Worm (Caenorhabditis elegans) whole organism, L4 larva: ENCODE measurements around the gene abcf-3.

Source experiments
- F10B5.3 ChIP-seq: sonication (generic microtip); optimal IDR thresholded peaks from 2 replicates; lab custom pipeline; 2016; ENCODE audit warnings: mild to moderate bottlenecking, missing genetic modification characterization, missing compliant biosample characterization
- R02D3.7 ChIP-seq: fragments of 150-350 bp; sonication (generic microtip); optimal IDR thresholded peaks from 3 replicates; lab custom pipeline; 2014; ENCODE audit warnings: missing biosample characterization, missing genetic modification characterization
- T26A8.4 ChIP-seq: fragments of 200-800 bp; sonication (Bioruptor generic); IDR thresholded peaks from 2 replicates; pipeline ENCODE4 v1.3.6; 2022; ENCODE audit warnings: missing genetic modification characterization, missing compliant biosample characterization
- Y75B8A.6 ChIP-seq: fragments of 200-800 bp; sonication (Bioruptor generic); IDR thresholded peaks from 2 replicates; pipeline ENCODE4 v1.3.6; 2022; ENCODE audit warnings: missing genetic modification reagents, missing genetic modification characterization, missing compliant biosample characterization
- aha-1 ChIP-seq: fragments of 150-350 bp; peaks from one replicate; lab custom pipeline; 2014; ENCODE audit warnings: missing biosample characterization, missing genetic modification characterization
- ama-1 ChIP-seq: fragments of 150-350 bp; optimal IDR thresholded peaks from 2 replicates; lab custom pipeline; 2014; ENCODE audit warnings: inconsistent platforms, mixed read lengths
- attf-4 ChIP-seq: sonication (generic microtip); optimal IDR thresholded peaks from 3 replicates; lab custom pipeline; 2017; ENCODE audit warnings: missing biosample characterization, missing genetic modification characterization
- ceh-20 ChIP-seq: fragments of 200-800 bp; sonication (Bioruptor generic); IDR thresholded peaks from 2 replicates; pipeline ENCODE4 v1.3.6; 2022; ENCODE audit warnings: missing genetic modification reagents, missing genetic modification characterization, missing compliant biosample characterization
- ceh-44 ChIP-seq: fragments of 200-800 bp; sonication (Bioruptor generic); IDR thresholded peaks from 2 replicates; pipeline ENCODE4 v1.3.6; 2022; ENCODE audit warnings: missing genetic modification reagents, missing genetic modification characterization, missing compliant biosample characterization
- ceh-82 ChIP-seq: sonication (generic microtip); optimal IDR thresholded peaks from 2 replicates; lab custom pipeline; 2017; ENCODE audit warnings: missing biosample characterization, missing genetic modification characterization
- ces-1 ChIP-seq: fragments of 150-350 bp; sonication (generic microtip); optimal IDR thresholded peaks from 4 replicates; lab custom pipeline; 2014; ENCODE audit warnings: missing biosample characterization, missing genetic modification reagents, missing genetic modification characterization
- cey-2 ChIP-seq: sonication (generic microtip); optimal IDR thresholded peaks from 3 replicates; lab custom pipeline; 2017; ENCODE audit warnings: missing genetic modification characterization, mild to moderate bottlenecking, missing compliant biosample characterization, antibody characterized with exemption, borderline replicate concordance; ENCODE audit not compliant: insufficient read depth
- daf-16 ChIP-seq, 3 experiments: sonication (generic microtip); optimal IDR thresholded peaks; 2 replicates each; lab custom pipeline; 2016 to 2017; ENCODE audit warnings: missing genetic modification characterization in 3 of 3, missing genetic modification reagents in 3 of 3, mild to moderate bottlenecking in 2 of 3, missing compliant biosample characterization in 2 of 3, missing biosample characterization in 1 of 3, moderate library complexity in 1 of 3
- dmd-6 ChIP-seq: fragments of 200-800 bp; sonication (Bioruptor generic); IDR thresholded peaks from 2 replicates; pipeline ENCODE4 v1.3.6; 2022; ENCODE audit warnings: missing genetic modification reagents, missing genetic modification characterization, missing compliant biosample characterization
- dmd-8 ChIP-seq: fragments of 200-800 bp; sonication (Bioruptor generic); IDR thresholded peaks from 2 replicates; pipeline ENCODE4 v1.3.6; 2022; ENCODE audit warnings: missing genetic modification characterization, missing compliant biosample characterization
- fos-1 ChIP-seq: fragments of 150-350 bp; optimal IDR thresholded peaks from 2 replicates; lab custom pipeline; 2014; ENCODE audit warnings: missing biosample characterization, missing genetic modification characterization
- hif-1 ChIP-seq, 2 experiments: sonication (generic microtip); optimal IDR thresholded peaks; 2 replicates each; lab custom pipeline; 2016 to 2017; ENCODE audit warnings: missing compliant biosample characterization in 2 of 2, missing genetic modification characterization in 2 of 2, missing genetic modification reagents in 2 of 2, missing genotype in 2 of 2, mild to moderate bottlenecking in 1 of 2
- hlh-11 ChIP-seq: fragments of 200-800 bp; sonication (Bioruptor generic); optimal IDR thresholded peaks from 2 replicates; lab custom pipeline; 2018; ENCODE audit warnings: mild to moderate bottlenecking, missing genetic modification characterization, missing compliant biosample characterization
- hlh-30 ChIP-seq: sonication (generic microtip); optimal IDR thresholded peaks from 2 replicates; lab custom pipeline; 2017; ENCODE audit warnings: antibody characterized with exemption, mild to moderate bottlenecking, missing genetic modification characterization, missing compliant biosample characterization; ENCODE audit not compliant: insufficient read depth
- lim-7 ChIP-seq: fragments of 200-800 bp; sonication (Bioruptor generic); IDR thresholded peaks from 2 replicates; pipeline ENCODE4 v1.3.6; 2022; ENCODE audit warnings: missing genetic modification characterization, missing compliant biosample characterization
- lin-1 ChIP-seq: fragments of 200-800 bp; sonication (Bioruptor generic); IDR thresholded peaks from 2 replicates; pipeline ENCODE4 v1.3.6; 2022; ENCODE audit warnings: missing genetic modification reagents, missing genetic modification characterization, missing compliant biosample characterization
- lin-15B ChIP-seq: fragments of 150-350 bp; sonication (generic microtip); optimal IDR thresholded peaks from 3 replicates; lab custom pipeline; 2014; ENCODE audit warnings: missing biosample characterization, missing genetic modification characterization
- lsy-2 ChIP-seq, 2 experiments: fragments of 150-350 bp in 1 of 2; sonication (generic microtip) in 1 of 2; optimal IDR thresholded peaks; 2 replicates each; lab custom pipeline; 2014 to 2017; ENCODE audit warnings: missing biosample characterization in 2 of 2, missing genetic modification characterization in 2 of 2
- mdl-1 ChIP-seq, 2 experiments: fragments of 150-350 bp in 1 of 2; sonication (generic microtip) in 1 of 2; optimal IDR thresholded peaks; 2 replicates each; lab custom pipeline; 2014 to 2017; ENCODE audit warnings: missing biosample characterization in 2 of 2, missing genetic modification characterization in 2 of 2
- mdt-29 ChIP-seq: fragments of 200-800 bp; sonication (Bioruptor generic); IDR thresholded peaks from 2 replicates; pipeline ENCODE4 v1.3.6; 2022; ENCODE audit warnings: missing genetic modification reagents, missing genetic modification characterization, missing compliant biosample characterization
- mes-2 ChIP-seq: sonication (generic microtip); optimal IDR thresholded peaks from 2 replicates; lab custom pipeline; 2016; ENCODE audit warnings: missing genotype, mild to moderate bottlenecking, missing genetic modification characterization, missing compliant biosample characterization; ENCODE audit not compliant: poor library complexity, severe bottlenecking
- mxl-3 ChIP-seq: fragments of 200-800 bp; sonication (Bioruptor generic); optimal IDR thresholded peaks from 2 replicates; lab custom pipeline; 2018; ENCODE audit warnings: mild to moderate bottlenecking, missing genetic modification characterization, missing compliant biosample characterization
- nhr-102 ChIP-seq: sonication (generic microtip); optimal IDR thresholded peaks from 2 replicates; lab custom pipeline; 2016; ENCODE audit warnings: mild to moderate bottlenecking, missing genetic modification characterization, moderate library complexity, missing compliant biosample characterization
- nhr-28 ChIP-seq: fragments of 150-350 bp; optimal IDR thresholded peaks from 2 replicates; lab custom pipeline; 2014; ENCODE audit warnings: missing biosample characterization, missing genetic modification characterization
- nhr-48 ChIP-seq: sonication (generic microtip); optimal IDR thresholded peaks from 2 replicates; lab custom pipeline; 2016; ENCODE audit warnings: mild to moderate bottlenecking, missing genetic modification characterization, missing compliant biosample characterization
- nhr-77 ChIP-seq: fragments of 150-350 bp; optimal IDR thresholded peaks from 2 replicates; lab custom pipeline; 2014; ENCODE audit warnings: missing biosample characterization, missing genetic modification characterization
- php-3 ChIP-seq: fragments of 200-800 bp; sonication (Bioruptor generic); IDR thresholded peaks from 2 replicates; pipeline ENCODE4 v1.3.6; 2022; ENCODE audit warnings: missing genetic modification reagents, missing genetic modification characterization, missing compliant biosample characterization
- pqm-1 ChIP-seq: sonication (generic microtip); optimal IDR thresholded peaks from 2 replicates; lab custom pipeline; 2017; ENCODE audit warnings: missing biosample characterization, missing genetic modification characterization
- rbr-2 ChIP-seq: sonication (generic microtip); optimal IDR thresholded peaks from 2 replicates; lab custom pipeline; 2016; ENCODE audit warnings: missing genotype, missing genetic modification characterization, missing compliant biosample characterization
- saeg-2 ChIP-seq: fragments of 200-800 bp; sonication (Bioruptor generic); IDR thresholded peaks from 2 replicates; pipeline ENCODE4 v1.3.6; 2022; ENCODE audit warnings: missing genetic modification reagents, missing genetic modification characterization, missing compliant biosample characterization
- set-16 ChIP-seq: fragments of 200-800 bp; sonication (Bioruptor generic); IDR thresholded peaks from 2 replicates; pipeline ENCODE4 v1.3.6; 2022; ENCODE audit warnings: missing genetic modification reagents, missing genetic modification characterization, missing compliant biosample characterization
- snpc-1.2 ChIP-seq: fragments of 200-800 bp; sonication (Bioruptor generic); IDR thresholded peaks from 2 replicates; pipeline ENCODE4 v1.3.6; 2022; ENCODE audit warnings: missing genetic modification reagents, missing genetic modification characterization, missing compliant biosample characterization
- tra-1 ChIP-seq: fragments of 200-800 bp; sonication (Bioruptor generic); IDR thresholded peaks from 2 replicates; pipeline ENCODE4 v1.3.6; 2022; ENCODE audit warnings: missing genetic modification reagents, missing genetic modification characterization, missing compliant biosample characterization
- unc-130 ChIP-seq: sonication (generic microtip); optimal IDR thresholded peaks from 2 replicates; lab custom pipeline; 2016; ENCODE audit warnings: missing genetic modification reagents, missing genetic modification characterization, missing compliant biosample characterization
- unc-39 ChIP-seq: sonication (generic microtip); optimal IDR thresholded peaks from 2 replicates; lab custom pipeline; 2017; ENCODE audit warnings: missing biosample characterization, missing genetic modification characterization
- unc-62 ChIP-seq, 3 experiments: fragments of 150-350 bp in 1 of 3; sonication (generic microtip); optimal IDR thresholded peaks in 2 of 3; peaks in 1 of 3; 1 replicate in 1 of 3; 2 replicates in 2 of 3; lab custom pipeline; 2014 to 2017; ENCODE audit warnings: missing biosample characterization in 3 of 3, missing genetic modification characterization in 3 of 3, missing genetic modification reagents in 3 of 3, missing genotype in 1 of 3
- zip-11 ChIP-seq: fragments of 200-800 bp; sonication (Bioruptor generic); IDR thresholded peaks from 2 replicates; pipeline ENCODE4 v1.3.6; 2022; ENCODE audit warnings: missing genetic modification characterization, missing compliant biosample characterization

abcf-3 gene

ce11 chrIII:6176172-6176571 is 3.0 kb downstream of the abcf-3 start:
- no peak for TF ChIP-seq mes-2 (tag; lab: Kevin White, UChicago)
- TF ChIP-seq lin-15B, result no peak
- no peak for TF ChIP-seq ceh-20
- no peak for TF ChIP-seq lsy-2 (tag; optimal IDR thresholded peaks at IDR 0.05; lab: Kevin White, UChicago)
- TF ChIP-seq attf-4, result no peak
- no peak for TF ChIP-seq saeg-2
- TF ChIP-seq mdt-29, result no peak
- TF ChIP-seq ceh-44, result no peak
- no peak for TF ChIP-seq rbr-2 (tag; lab: Kevin White, UChicago)
- no peak for TF ChIP-seq Y75B8A.6
- TF ChIP-seq cey-2 (tag; lab: Kevin White, UChicago), result no peak
- no peak for TF ChIP-seq ceh-82 (tag; lab: Kevin White, UChicago)
- no peak for TF ChIP-seq F10B5.3 (tag; lab: Kevin White, UChicago)
- TF ChIP-seq lim-7 (GFP tag; lab: Robert Waterston, UW), result no peak
- TF ChIP-seq unc-39 (tag; lab: Kevin White, UChicago), result no peak

- TF ChIP-seq unc-62 (GFP tag; optimal IDR thresholded peaks at IDR 0.05 in 1 of 2; lab: Kevin White, UChicago) (peak in 1 of 2 experiments; percentile 57), unc-62 (tag; optimal IDR thresholded peaks at IDR 0.05; lab: Kevin White, UChicago) (no peak), pqm-1 (tag; lab: Kevin White, UChicago) (peak; percentile 48), dmd-6 (GFP tag; lab: Robert Waterston, UW) (peak; percentile 43), zip-11 (no peak), rbr-2 (tag; lab: Kevin White, UChicago) (no peak), nhr-28 (tag; lab: Kevin White, UChicago) (peak; percentile 8)
Observed at ce11 chrIII:6176761-6177160, 3.6 kb downstream of the abcf-3 start, which contains the start of gene F42A10.6. Gene F42A10.6, minus strand, starts transcription at chrIII:6176861.

ce11 chrIII:6177631-6178030 is 4.4 kb downstream of the abcf-3 start:
- TF ChIP-seq hif-1 (tag; optimal IDR thresholded peaks at IDR 0.05; lab: Kevin White, UChicago), result no peak
- no peak for TF ChIP-seq daf-16 (GFP tag; optimal IDR thresholded peaks at IDR 0.05; lab: Kevin White, UChicago)
- TF ChIP-seq daf-16 (tag; optimal IDR thresholded peaks at IDR 0.05; lab: Kevin White, UChicago), result peak; percentile 10
- no peak for TF ChIP-seq R02D3.7 (tag; lab: Kevin White, UChicago)
- peak; percentile 3 for TF ChIP-seq pqm-1 (tag; lab: Kevin White, UChicago)
- no peak for TF ChIP-seq ces-1 (GFP tag; lab: Kevin White, UChicago)
- no peak for TF ChIP-seq ama-1

- TF ChIP-seq snpc-1.2 (GFP tag; lab: Robert Waterston, UW) (no peak), aha-1 (tag; lab: Kevin White, UChicago) (peak; percentile 81)
Observed at ce11 chrIII:6178586-6178985, 5.4 kb downstream of the abcf-3 start, which contains the start of gene F42A10.7. Gene F42A10.7, minus strand, starts transcription at chrIII:6178686.

ce11 chrIII:6179062-6179461 is 5.9 kb downstream of the abcf-3 start:
- TF ChIP-seq mxl-3 (peak; percentile 77), hlh-30 (tag; lab: Kevin White, UChicago) (peak; percentile 18), hlh-11 (tag; lab: Kevin White, UChicago) (peak; percentile 84), daf-16 (GFP tag; optimal IDR thresholded peaks at IDR 0.05; lab: Kevin White, UChicago) (peak in 1 of 2 experiments; percentile 29), daf-16 (tag; optimal IDR thresholded peaks at IDR 0.05; lab: Kevin White, UChicago) (peak; percentile 56), nhr-102 (tag; lab: Kevin White, UChicago) (peak; percentile 4), lin-1 (peak; percentile 79; the same call in 1 of the 2 replicates), dmd-8 (GFP tag; lab: Robert Waterston, UW) (no peak), unc-130 (GFP tag; lab: Kevin White, UChicago) (no peak), set-16 (GFP tag; lab: Robert Waterston, UW) (no peak), nhr-77 (tag; lab: Kevin White, UChicago) (peak; percentile 82), fos-1 (tag; lab: Kevin White, UChicago) (peak; percentile 50), mdl-1 (tag; optimal IDR thresholded peaks at IDR 0.05; lab: Kevin White, UChicago) (peak in 1 of 2 experiments; percentile 78), attf-4 (no peak), php-3 (GFP tag; lab: Robert Waterston, UW) (0 out of 2 replicates have a peak, but pooled peaks have one; percentile 13), dmd-6 (GFP tag; lab: Robert Waterston, UW) (peak; percentile 94), unc-62 (GFP tag; optimal IDR thresholded peaks at IDR 0.05 in 1 of 2; lab: Kevin White, UChicago) (peak in 1 of 2 experiments; percentile 37), unc-62 (tag; optimal IDR thresholded peaks at IDR 0.05; lab: Kevin White, UChicago) (no peak), T26A8.4 (GFP tag; lab: Robert Waterston, UW) (no peak), nhr-48 (tag; lab: Kevin White, UChicago) (peak; percentile 82), pqm-1 (tag; lab: Kevin White, UChicago) (peak; percentile 92), tra-1 (peak; percentile 73; the same call in 1 of the 2 replicates)
